Fruit fly (Drosophila melanogaster) whole organism, embryonic: ENCODE results near the gene Hmbs.
A peak's percentile ranks its signal among the peaks of the same experiment; 100 is the strongest.

Source experiments
- B-H1 ChIP-seq: fragments of 200-800 bp; sonication (Bioruptor generic); IDR thresholded peaks from 3 replicates; pipeline ENCODE4 v1.3.6; 2022; ENCODE audit warnings: missing biosample characterization, missing genetic modification characterization
- CG10209 ChIP-seq: fragments of 200-800 bp; sonication (Bioruptor generic); optimal IDR thresholded peaks from 3 replicates; lab custom pipeline; 2017; ENCODE audit warnings: missing biosample characterization, mild to moderate bottlenecking, missing genetic modification characterization, missing genetic modification reagents
- CG10366 ChIP-seq: fragments of 200-800 bp; sonication (Bioruptor generic); IDR thresholded peaks from 2 replicates; pipeline ENCODE4 v1.3.6; 2022; ENCODE audit warnings: missing biosample characterization, missing genetic modification characterization
- CG11247 ChIP-seq: fragments of 200-800 bp; sonication (Bioruptor generic); IDR thresholded peaks from 2 replicates; pipeline ENCODE4 v1.3.6; 2022; ENCODE audit warnings: missing biosample characterization, missing genetic modification characterization
- CG12942 ChIP-seq: fragments of 200-800 bp; sonication (Bioruptor generic); optimal IDR thresholded peaks from 3 replicates; lab custom pipeline; 2016; ENCODE audit warnings: missing biosample characterization, missing genetic modification characterization
- CG1602 ChIP-seq: fragments of 200-800 bp; sonication (Bioruptor generic); optimal IDR thresholded peaks from 3 replicates; lab custom pipeline; 2016; ENCODE audit warnings: missing biosample characterization, missing genetic modification characterization
- CG17361 ChIP-seq: fragments of 200-800 bp; sonication (Bioruptor generic); IDR thresholded peaks from 3 replicates; pipeline ENCODE4 v1.3.6; 2022; ENCODE audit warnings: missing biosample characterization, missing genetic modification characterization
- CG17568 ChIP-seq: fragments of 200-800 bp; sonication (Bioruptor generic); optimal IDR thresholded peaks from 2 replicates; lab custom pipeline; 2018; ENCODE audit warnings: missing biosample characterization, mild to moderate bottlenecking, missing genetic modification characterization, moderate library complexity
- CG18764 ChIP-seq: fragments of 200-800 bp; sonication (Bioruptor generic); optimal IDR thresholded peaks from 3 replicates; lab custom pipeline; 2016; ENCODE audit warnings: missing biosample characterization, missing genetic modification characterization
- CG3407 ChIP-seq: fragments of 200-800 bp; sonication (Bioruptor generic); optimal IDR thresholded peaks from 2 replicates; lab custom pipeline; 2018; ENCODE audit warnings: missing biosample characterization, mild to moderate bottlenecking, missing genetic modification characterization
- CG4282 ChIP-seq: fragments of 200-800 bp; sonication (Bioruptor generic); optimal IDR thresholded peaks from 2 replicates; lab custom pipeline; 2016; ENCODE audit warnings: missing biosample characterization, missing genetic modification characterization
- CG4328 ChIP-seq: fragments of 200-800 bp; sonication (Bioruptor generic); optimal IDR thresholded peaks from 3 replicates; lab custom pipeline; 2017; ENCODE audit warnings: missing biosample characterization, missing genetic modification reagents, missing genetic modification characterization
- CG4617 ChIP-seq: fragments of 200-800 bp; sonication (Bioruptor generic); optimal IDR thresholded peaks from 3 replicates; lab custom pipeline; 2016; ENCODE audit warnings: missing biosample characterization, missing genetic modification characterization, borderline replicate concordance
- CG8388 ChIP-seq: fragments of 200-800 bp; sonication (Bioruptor generic); optimal IDR thresholded peaks from 2 replicates; lab custom pipeline; 2019; ENCODE audit warnings: missing biosample characterization, mild to moderate bottlenecking, missing genetic modification characterization, moderate library complexity
- Chrac-16 ChIP-seq: fragments of 200-800 bp; sonication (Bioruptor generic); optimal IDR thresholded peaks from 3 replicates; lab custom pipeline; 2016; ENCODE audit warnings: missing biosample characterization, missing genetic modification characterization
- D19B ChIP-seq: fragments of 200-800 bp; sonication (Bioruptor generic); optimal IDR thresholded peaks from 2 replicates; lab custom pipeline; 2017; ENCODE audit warnings: missing biosample characterization, mild to moderate bottlenecking, missing genetic modification characterization
- Dip3 ChIP-seq: fragments of 200-800 bp; sonication (Bioruptor generic); optimal IDR thresholded peaks from 3 replicates; lab custom pipeline; 2016; ENCODE audit warnings: missing biosample characterization, missing genetic modification characterization
- ERR ChIP-seq: fragments of 200-800 bp; sonication (Bioruptor generic); optimal IDR thresholded peaks from 2 replicates; lab custom pipeline; 2016; ENCODE audit warnings: missing biosample characterization, missing genetic modification characterization
- Hand ChIP-seq: fragments of 200-800 bp; sonication (Bioruptor generic); optimal IDR thresholded peaks from 2 replicates; lab custom pipeline; 2017; ENCODE audit warnings: mild to moderate bottlenecking, missing biosample characterization, missing genetic modification reagents, missing genetic modification characterization
- HmgD ChIP-seq: fragments of 200-800 bp; sonication (Bioruptor generic); optimal IDR thresholded peaks from 3 replicates; lab custom pipeline; 2016; ENCODE audit warnings: missing biosample characterization, missing genetic modification characterization
- Hr78 ChIP-seq, 2 experiments: fragments of 200-800 bp in 1 of 2; fragments of >200 bp in 1 of 2; sonication (Bioruptor generic) in 1 of 2; optimal IDR thresholded peaks; 2 replicates each; lab custom pipeline; 2017 to 2019; ENCODE audit warnings: missing biosample characterization in 2 of 2, missing genetic modification characterization in 2 of 2, mild to moderate bottlenecking in 1 of 2, moderate library complexity in 1 of 2
- Lhr ChIP-seq: fragments of 200-800 bp; sonication (Bioruptor generic); optimal IDR thresholded peaks from 3 replicates; lab custom pipeline; 2017; ENCODE audit warnings: mild to moderate bottlenecking, missing biosample characterization, missing genetic modification reagents, missing genetic modification characterization
- Med ChIP-seq: fragments of 200-800 bp; sonication (Bioruptor generic); peaks from one replicate; lab custom pipeline; 2016; ENCODE audit warnings: missing biosample characterization, missing genetic modification characterization, mild to moderate bottlenecking, inconsistent platforms, moderate library complexity
- Neu2 ChIP-seq: fragments of 200-800 bp; sonication (Bioruptor generic); optimal IDR thresholded peaks from 3 replicates; lab custom pipeline; 2016; ENCODE audit warnings: missing biosample characterization, missing genetic modification characterization, borderline replicate concordance
- Oli ChIP-seq: fragments of 200-800 bp; sonication (Bioruptor generic); optimal IDR thresholded peaks from 2 replicates; lab custom pipeline; 2018; ENCODE audit warnings: missing biosample characterization, mild to moderate bottlenecking, missing genetic modification characterization, moderate library complexity
- Sox100B ChIP-seq: fragments of 200-800 bp; sonication (Bioruptor generic); optimal IDR thresholded peaks from 3 replicates; lab custom pipeline; 2018; ENCODE audit warnings: missing biosample characterization, mild to moderate bottlenecking, missing genetic modification characterization
- al ChIP-seq: fragments of 200-800 bp; sonication (Bioruptor generic); IDR thresholded peaks from 2 replicates; pipeline ENCODE4 v1.3.6; 2022; ENCODE audit warnings: missing biosample characterization, missing genetic modification characterization
- caup ChIP-seq: fragments of 200-800 bp; sonication (Bioruptor generic); optimal IDR thresholded peaks from 3 replicates; lab custom pipeline; 2017; ENCODE audit warnings: missing biosample characterization, mild to moderate bottlenecking, missing genetic modification characterization, moderate library complexity; ENCODE audit not compliant: severe bottlenecking
- disco-r ChIP-seq: fragments of 200-800 bp; sonication (Bioruptor generic); optimal IDR thresholded peaks from 2 replicates; lab custom pipeline; 2016; ENCODE audit warnings: missing biosample characterization, missing genetic modification characterization
- dm ChIP-seq: fragments of 200-800 bp; sonication (Bioruptor generic); optimal IDR thresholded peaks from 3 replicates; lab custom pipeline; 2016; ENCODE audit warnings: missing biosample characterization, missing genetic modification characterization
- dmrt11E ChIP-seq: fragments of 200-800 bp; sonication (Bioruptor generic); optimal IDR thresholded peaks from 3 replicates; lab custom pipeline; 2018; ENCODE audit warnings: missing biosample characterization, mild to moderate bottlenecking, missing genetic modification characterization, moderate library complexity
- emc ChIP-seq: fragments of 200-800 bp; sonication (Bioruptor generic); optimal IDR thresholded peaks from 2 replicates; lab custom pipeline; 2016; ENCODE audit warnings: missing biosample characterization, missing genetic modification characterization
- fu2 ChIP-seq: fragments of 200-800 bp; sonication (Bioruptor generic); optimal IDR thresholded peaks from 2 replicates; lab custom pipeline; 2016; ENCODE audit warnings: missing biosample characterization, missing genetic modification characterization
- gro ChIP-seq: fragments of 200-800 bp; sonication (Bioruptor generic); optimal IDR thresholded peaks from 2 replicates; lab custom pipeline; 2016; ENCODE audit warnings: missing biosample characterization, missing genetic modification characterization
- her ChIP-seq: fragments of 200-800 bp; sonication (Bioruptor generic); optimal IDR thresholded peaks from 2 replicates; lab custom pipeline; 2016; ENCODE audit warnings: missing biosample characterization, missing genetic modification characterization
- inv ChIP-seq: fragments of 200-800 bp; sonication (Bioruptor generic); IDR thresholded peaks from 2 replicates; pipeline ENCODE4 v1.3.6; 2022; ENCODE audit warnings: missing biosample characterization, missing genetic modification characterization; ENCODE audit not compliant: partially characterized antibody
- klu ChIP-seq: fragments of 200-800 bp; sonication (Bioruptor generic); IDR thresholded peaks from 2 replicates; pipeline ENCODE4 v1.3.6; 2022; ENCODE audit warnings: missing biosample characterization, missing genetic modification characterization
- lola ChIP-seq, 3 experiments: fragments of >200 bp in 2 of 3; fragments of 200-800 bp in 1 of 3; sonication (Bioruptor generic) in 1 of 3; optimal IDR thresholded peaks; 2 replicates each; lab custom pipeline; 2017 to 2019; ENCODE audit warnings: missing biosample characterization in 3 of 3, missing genetic modification characterization in 3 of 3, mild to moderate bottlenecking in 1 of 3, moderate library complexity in 1 of 3
- lov ChIP-seq, 2 experiments: fragments of 200-800 bp in 1 of 2; fragments of >200 bp in 1 of 2; sonication (Bioruptor generic) in 1 of 2; IDR thresholded peaks in 1 of 2; optimal IDR thresholded peaks in 1 of 2; 2 replicates in 1 of 2; 3 replicates in 1 of 2; pipeline versions ENCODE4 v1.3.6 to Lab custom; 2017 to 2022; ENCODE audit warnings: missing biosample characterization in 1 of 2, missing genetic modification characterization in 1 of 2
- luna ChIP-seq: fragments of 200-800 bp; sonication (Bioruptor generic); optimal IDR thresholded peaks from 2 replicates; lab custom pipeline; 2016; ENCODE audit warnings: missing biosample characterization, missing genetic modification characterization
- nau ChIP-seq: fragments of 200-800 bp; sonication (Bioruptor generic); optimal IDR thresholded peaks from 3 replicates; lab custom pipeline; 2017; ENCODE audit warnings: missing biosample characterization, mild to moderate bottlenecking, missing genetic modification characterization, missing genetic modification reagents
- nerfin-1 ChIP-seq: fragments of 200-800 bp; sonication (Bioruptor generic); optimal IDR thresholded peaks from 3 replicates; lab custom pipeline; 2019; ENCODE audit warnings: missing biosample characterization, mild to moderate bottlenecking, missing genetic modification characterization, moderate library complexity
- onecut ChIP-seq: fragments of 200-800 bp; sonication (Bioruptor generic); IDR thresholded peaks from 2 replicates; pipeline ENCODE4 v1.3.6; 2022; ENCODE audit warnings: missing biosample characterization, missing genetic modification characterization
- pho ChIP-seq: fragments of 200-800 bp; sonication (Bioruptor generic); optimal IDR thresholded peaks from 2 replicates; lab custom pipeline; 2016; ENCODE audit warnings: missing biosample characterization, missing genetic modification characterization
- pum ChIP-seq: fragments of 200-800 bp; sonication (Bioruptor generic); optimal IDR thresholded peaks from 2 replicates; lab custom pipeline; 2016; ENCODE audit warnings: missing biosample characterization, missing genetic modification characterization
- row ChIP-seq: fragments of 200-800 bp; sonication (Bioruptor generic); IDR thresholded peaks from 3 replicates; pipeline ENCODE4 v1.3.6; 2022; ENCODE audit warnings: missing biosample characterization, missing genetic modification characterization
- sens-2 ChIP-seq: fragments of 200-800 bp; sonication (Bioruptor generic); IDR thresholded peaks from 2 replicates; pipeline ENCODE4 v1.3.6; 2022; ENCODE audit warnings: missing biosample characterization, missing genetic modification characterization
- sim ChIP-seq: fragments of 200-800 bp; sonication (Bioruptor generic); IDR thresholded peaks from 2 replicates; pipeline ENCODE4 v1.3.6; 2022; ENCODE audit warnings: missing biosample characterization, missing genetic modification characterization
- ttk ChIP-seq: fragments of 200-800 bp; sonication (Bioruptor generic); IDR thresholded peaks from 2 replicates; pipeline ENCODE4 v2.1.2; 2022; ENCODE audit warnings: missing biosample characterization, missing genetic modification characterization

Hmbs gene

DNA sequence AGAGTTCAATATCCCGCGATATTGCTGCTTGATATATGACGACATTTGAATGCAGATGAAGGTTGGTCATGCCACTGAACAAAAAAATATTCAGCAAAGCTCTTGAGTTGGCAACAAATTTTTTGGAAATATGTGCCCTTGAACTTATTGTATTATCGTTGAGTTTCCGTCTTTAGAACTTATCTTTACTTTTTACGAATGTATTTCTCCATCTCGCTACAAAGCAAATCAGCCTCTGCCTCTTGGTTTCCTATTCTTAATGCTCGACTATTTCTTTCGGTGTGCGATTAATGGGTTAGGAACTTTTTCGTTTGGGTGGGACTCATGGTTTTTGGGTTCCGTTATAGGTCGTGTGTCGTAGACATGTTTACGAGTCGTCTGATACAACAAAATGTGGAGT, 11.6 kb upstream of the Hmbs start (continued):
- no peak for TF ChIP-seq D19B (GFP tag; lab: Kevin White, UChicago)
- peak; percentile 10 for TF ChIP-seq CG4328
- no peak for TF ChIP-seq CG4282 (GFP tag; lab: Kevin White, UChicago)
- TF ChIP-seq CG17568: peak; percentile 66
- peak; percentile 60 for TF ChIP-seq B-H1 (GFP tag; lab: Robert Waterston, UW)
- TF ChIP-seq Sox100B (GFP tag; lab: Kevin White, UChicago): peak; percentile 61
- peak; percentile 49 for TF ChIP-seq Lhr (GFP tag; lab: Kevin White, UChicago)
- peak; percentile 82 for TF ChIP-seq CG17361
- no peak for TF ChIP-seq klu (GFP tag; lab: Robert Waterston, UW)
- TF ChIP-seq CG10366 (GFP tag; lab: Robert Waterston, UW): peak; percentile 61; the same call in 1 of the 2 replicates
- TF ChIP-seq ERR (GFP tag; lab: Kevin White, UChicago): peak; percentile 42
- peak; percentile 68 for TF ChIP-seq CG1602 (GFP tag; lab: Kevin White, UChicago)
- TF ChIP-seq fu2 (GFP tag; lab: Kevin White, UChicago): peak; percentile 51
- no peak for TF ChIP-seq Neu2 (GFP tag; lab: Kevin White, UChicago)
- peak; percentile 21 for TF ChIP-seq Hand (GFP tag; lab: Kevin White, UChicago)
- TF ChIP-seq al (GFP tag; lab: Robert Waterston, UW): peak; percentile 15; the same call in 1 of the 2 replicates
- peak in 1 of 3 experiments; percentile 93 for TF ChIP-seq lola (GFP tag; optimal IDR thresholded peaks at IDR 0.05; lab: Kevin White, UChicago)
- peak; percentile 59 for TF ChIP-seq her (GFP tag; lab: Kevin White, UChicago)
- TF ChIP-seq Hr78 (GFP tag; optimal IDR thresholded peaks at IDR 0.05; lab: Kevin White, UChicago): peak in 1 of 2 experiments; percentile 85
- TF ChIP-seq row (GFP tag; lab: Robert Waterston, UW): peak; percentile 80
- TF ChIP-seq inv (GFP tag; lab: Robert Waterston, UW): no peak
- peak; percentile 41 for TF ChIP-seq dm (GFP tag; lab: Kevin White, UChicago)
- peak; percentile 11 for TF ChIP-seq pho (GFP tag; lab: Kevin White, UChicago)
- TF ChIP-seq dmrt11E (tag; lab: Kevin White, UChicago): peak; percentile 88
- peak; percentile 73 for TF ChIP-seq CG10209
- TF ChIP-seq luna: no peak
- TF ChIP-seq pum (GFP tag; lab: Kevin White, UChicago): peak; percentile 71
- TF ChIP-seq CG3407: peak; percentile 64
- TF ChIP-seq Chrac-16 (GFP tag; lab: Kevin White, UChicago): peak; percentile 67
- peak; percentile 80 for TF ChIP-seq CG8388
- peak; percentile 32; the same call in 1 of the 2 replicates for TF ChIP-seq ttk (GFP tag; lab: Robert Waterston, UW)
- no peak for TF ChIP-seq disco-r
- TF ChIP-seq Oli: peak; percentile 82
- TF ChIP-seq gro (GFP tag; lab: Kevin White, UChicago): no peak
- peak; percentile 24 for TF ChIP-seq caup (GFP tag; lab: Kevin White, UChicago)
- TF ChIP-seq sim (GFP tag; lab: Robert Waterston, UW): peak; percentile 35; the same call in 1 of the 2 replicates
- TF ChIP-seq nerfin-1 (tag; lab: Kevin White, UChicago): peak; percentile 58
- TF ChIP-seq HmgD (GFP tag; lab: Kevin White, UChicago): peak; percentile 10
- TF ChIP-seq Med (GFP tag; lab: Kevin White, UChicago): peak; percentile 81
- TF ChIP-seq CG18764: peak; percentile 50
- peak; percentile 25 for TF ChIP-seq nau (GFP tag; lab: Kevin White, UChicago)
- no peak for TF ChIP-seq CG11247 (GFP tag; lab: Robert Waterston, UW)
- TF ChIP-seq CG4617: peak; percentile 13
- no peak for TF ChIP-seq lov (optimal IDR thresholded peaks at IDR 0.05; lab: Kevin White, UChicago)
- peak; percentile 44; the same call in 1 of the 3 replicates for TF ChIP-seq lov (GFP tag; IDR thresholded peaks at IDR 0.05; lab: Robert Waterston, UW)
- TF ChIP-seq CG12942: peak; percentile 6
- TF ChIP-seq onecut (GFP tag; lab: Robert Waterston, UW): peak; percentile 62
- TF ChIP-seq emc (GFP tag; lab: Kevin White, UChicago): no peak
- TF ChIP-seq sens-2 (GFP tag; lab: Robert Waterston, UW): peak; percentile 72
- peak; percentile 44 for TF ChIP-seq Dip3 (GFP tag; lab: Kevin White, UChicago)
